Worm (Caenorhabditis elegans) whole organism, late embryonic: Measurements from ENCODE around the gene nspg-1.
"Not testable (repeated sequence)": the region's sequence is repeated elsewhere in the genome, so short reads cannot be mapped to it uniquely, and the experiment has no call there.

Experiments
- F13H6.1 ChIP-seq: sonication (generic microtip); optimal IDR thresholded peaks from 2 replicates; lab custom pipeline; 2016; ENCODE audit warnings: missing genetic modification characterization, missing compliant biosample characterization
- K09A11.1 ChIP-seq: sonication (generic microtip); optimal IDR thresholded peaks from 2 replicates; lab custom pipeline; 2017; ENCODE audit warnings: antibody characterized with exemption, mild to moderate bottlenecking, missing genetic modification characterization, missing compliant biosample characterization; ENCODE audit not compliant: insufficient read depth
- Y22D7AL.16 ChIP-seq: sonication (generic microtip); optimal IDR thresholded peaks from 2 replicates; lab custom pipeline; 2016; ENCODE audit warnings: missing genetic modification characterization, missing compliant biosample characterization
- ceh-18 ChIP-seq: sonication (generic microtip); optimal IDR thresholded peaks from 2 replicates; lab custom pipeline; 2016; ENCODE audit warnings: missing genetic modification characterization, missing compliant biosample characterization
- ceh-19 ChIP-seq: fragments of 200-800 bp; sonication (Bioruptor generic); optimal IDR thresholded peaks from 2 replicates; lab custom pipeline; 2018; ENCODE audit warnings: mild to moderate bottlenecking, missing genetic modification characterization, missing compliant biosample characterization
- ceh-2 ChIP-seq: sonication (generic microtip); optimal IDR thresholded peaks from 2 replicates; lab custom pipeline; 2016; ENCODE audit warnings: missing genotype, missing genetic modification characterization, missing compliant biosample characterization
- ceh-31 ChIP-seq: sonication (generic microtip); optimal IDR thresholded peaks from 2 replicates; lab custom pipeline; 2016; ENCODE audit warnings: missing genetic modification characterization, missing compliant biosample characterization
- elt-2 ChIP-seq: sonication (generic microtip); optimal IDR thresholded peaks from 2 replicates; lab custom pipeline; 2016; ENCODE audit warnings: missing genetic modification reagents, missing genetic modification characterization, missing compliant biosample characterization
- elt-4 ChIP-seq: sonication (generic microtip); optimal IDR thresholded peaks from 2 replicates; lab custom pipeline; 2016; ENCODE audit warnings: missing genetic modification characterization, missing compliant biosample characterization
- eyg-1 ChIP-seq: sonication (generic microtip); optimal IDR thresholded peaks from 2 replicates; lab custom pipeline; 2016; ENCODE audit warnings: missing genotype, missing genetic modification characterization, missing compliant biosample characterization
- fax-1 ChIP-seq: sonication (generic microtip); optimal IDR thresholded peaks from 2 replicates; lab custom pipeline; 2016; ENCODE audit warnings: missing genotype, missing genetic modification characterization, missing compliant biosample characterization
- fkh-10 ChIP-seq: fragments of 150-350 bp; optimal IDR thresholded peaks from 2 replicates; lab custom pipeline; 2014; ENCODE audit warnings: missing biosample characterization, missing genetic modification reagents, missing genetic modification characterization
- fkh-6 ChIP-seq: sonication (generic microtip); optimal IDR thresholded peaks from 2 replicates; lab custom pipeline; 2016; ENCODE audit warnings: missing genetic modification characterization, missing compliant biosample characterization
- gmeb-2 ChIP-seq: sonication (generic microtip); optimal IDR thresholded peaks from 2 replicates; lab custom pipeline; 2016; ENCODE audit warnings: missing genetic modification characterization, inconsistent platforms, missing compliant biosample characterization
- hlh-13 ChIP-seq: fragments of 200-800 bp; sonication (Bioruptor generic); optimal IDR thresholded peaks from 2 replicates; lab custom pipeline; 2018; ENCODE audit warnings: mild to moderate bottlenecking, missing genetic modification characterization, missing compliant biosample characterization
- hlh-15 ChIP-seq: sonication (generic microtip); optimal IDR thresholded peaks from 2 replicates; lab custom pipeline; 2016; ENCODE audit warnings: missing genetic modification characterization, missing compliant biosample characterization
- hlh-8 ChIP-seq: sonication (generic microtip); optimal IDR thresholded peaks from 2 replicates; lab custom pipeline; 2016; ENCODE audit warnings: missing genotype, missing genetic modification characterization, missing compliant biosample characterization
- madf-2 ChIP-seq: sonication (generic microtip); optimal IDR thresholded peaks from 2 replicates; lab custom pipeline; 2017; ENCODE audit warnings: missing genetic modification characterization, missing compliant biosample characterization
- nhr-11 ChIP-seq: fragments of 150-350 bp; optimal IDR thresholded peaks from 2 replicates; lab custom pipeline; 2014; ENCODE audit warnings: missing biosample characterization, missing genetic modification characterization
- odd-2 ChIP-seq: sonication (generic microtip); optimal IDR thresholded peaks from 2 replicates; lab custom pipeline; 2017; ENCODE audit warnings: antibody characterized with exemption, mild to moderate bottlenecking, missing genetic modification characterization, missing compliant biosample characterization
- pat-9 ChIP-seq: fragments of 200-800 bp; sonication (Bioruptor generic); optimal IDR thresholded peaks from 2 replicates; lab custom pipeline; 2018; ENCODE audit warnings: mild to moderate bottlenecking, missing genetic modification characterization, moderate library complexity, missing compliant biosample characterization
- pha-2 ChIP-seq: sonication (generic microtip); optimal IDR thresholded peaks from 2 replicates; lab custom pipeline; 2017; ENCODE audit warnings: mild to moderate bottlenecking, missing genetic modification characterization, missing compliant biosample characterization
- pha-4 ChIP-seq: fragments of 150-350 bp; optimal IDR thresholded peaks from 2 replicates; lab custom pipeline; 2018; ENCODE audit warnings: missing biosample characterization, missing genetic modification reagents, missing genetic modification characterization
- pros-1 ChIP-seq: fragments of 150-350 bp; optimal IDR thresholded peaks from 2 replicates; lab custom pipeline; 2014; ENCODE audit warnings: missing biosample characterization, missing genetic modification reagents, missing genetic modification characterization
- sdc-2 ChIP-seq: sonication (generic microtip); optimal IDR thresholded peaks from 2 replicates; lab custom pipeline; 2016; ENCODE audit warnings: missing genotype, missing genetic modification characterization, missing compliant biosample characterization
- sox-2 ChIP-seq: fragments of 200-800 bp; sonication (Bioruptor generic); IDR thresholded peaks from 2 replicates; pipeline ENCODE4 v1.3.6; 2022; ENCODE audit warnings: missing genetic modification reagents, missing genetic modification characterization, missing compliant biosample characterization
- sox-4 ChIP-seq: sonication (generic microtip); optimal IDR thresholded peaks from 2 replicates; lab custom pipeline; 2017; ENCODE audit warnings: mild to moderate bottlenecking, missing genetic modification characterization, inconsistent platforms, missing compliant biosample characterization
- syd-9 ChIP-seq: sonication (generic microtip); optimal IDR thresholded peaks from 2 replicates; lab custom pipeline; 2016; ENCODE audit warnings: mild to moderate bottlenecking, missing genetic modification characterization, moderate library complexity, missing compliant biosample characterization
- ttx-3 ChIP-seq: sonication (generic microtip); optimal IDR thresholded peaks from 2 replicates; lab custom pipeline; 2016; ENCODE audit warnings: missing genetic modification reagents, missing genetic modification characterization, missing compliant biosample characterization
- unc-3 ChIP-seq, 2 experiments: fragments of 200-800 bp in 1 of 2; sonication (Bioruptor generic) in 1 of 2; sonication (generic microtip) in 1 of 2; conservative IDR thresholded peaks in 1 of 2; optimal IDR thresholded peaks in 1 of 2; 2 replicates each; pipeline versions ENCODE4 v1.3.6 to Lab custom; 2016 to 2022; ENCODE audit warnings: missing compliant biosample characterization in 2 of 2, missing genetic modification characterization in 2 of 2, missing genetic modification reagents in 1 of 2
- unc-42 ChIP-seq: sonication (generic microtip); optimal IDR thresholded peaks from 2 replicates; lab custom pipeline; 2016; ENCODE audit warnings: missing genotype, missing genetic modification characterization, missing compliant biosample characterization
- unc-55 ChIP-seq: sonication (generic microtip); optimal IDR thresholded peaks from 2 replicates; lab custom pipeline; 2017; ENCODE audit warnings: missing biosample characterization, missing genetic modification reagents, missing genetic modification characterization
- zip-5 ChIP-seq: sonication (generic microtip); optimal IDR thresholded peaks from 2 replicates; lab custom pipeline; 2016; ENCODE audit warnings: missing genetic modification characterization, missing compliant biosample characterization
- ztf-16 ChIP-seq: sonication (generic microtip); optimal IDR thresholded peaks from 2 replicates; lab custom pipeline; 2017; ENCODE audit warnings: missing genetic modification characterization, missing compliant biosample characterization

The nspg-1 gene

ce11 chrV:12869948-12870347 is 2.1 kb upstream of the nspg-1 start, which contains the start of gene T07F10.3 (continued):
- TF ChIP-seq pros-1 (tag; lab: Kevin White, UChicago), result no peak
- peak; percentile 15 for TF ChIP-seq hlh-13 (GFP tag; lab: Kevin White, UChicago)
- peak; percentile 84 for TF ChIP-seq fax-1
- TF ChIP-seq odd-2, result no peak
- peak; percentile 55 for TF ChIP-seq sdc-2 (tag; lab: Kevin White, UChicago)
- TF ChIP-seq fkh-10 (GFP tag; lab: Kevin White, UChicago), result no peak
- TF ChIP-seq unc-42 (tag; lab: Kevin White, UChicago), result peak; percentile 37
- peak; percentile 63 for TF ChIP-seq fkh-6
- peak; percentile 84 for TF ChIP-seq hlh-8 (tag; lab: Kevin White, UChicago)
- TF ChIP-seq elt-2 (tag; lab: Kevin White, UChicago), result peak; percentile 63
- TF ChIP-seq F13H6.1 (tag; lab: Kevin White, UChicago), result peak; percentile 86
- peak; percentile 54 for TF ChIP-seq madf-2
- TF ChIP-seq hlh-15, result peak; percentile 35
- TF ChIP-seq ceh-18 (tag; lab: Kevin White, UChicago), result peak; percentile 38
- TF ChIP-seq unc-3 (GFP tag; conservative IDR thresholded peaks at IDR 0.05; lab: Robert Waterston, UW), result peak; percentile 33; the same call in 1 of the 2 replicates
- no peak for TF ChIP-seq unc-3 (tag; optimal IDR thresholded peaks at IDR 0.05; lab: Kevin White, UChicago)

- TF ChIP-seq unc-3 (GFP tag; conservative IDR thresholded peaks at IDR 0.05; lab: Robert Waterston, UW); unc-3 (tag; optimal IDR thresholded peaks at IDR 0.05; lab: Kevin White, UChicago); gmeb-2 (tag; lab: Kevin White, UChicago); zip-5 (tag; lab: Kevin White, UChicago): not testable (repeated sequence)
Observed at ce11 chrV:12865615-12866014, 2.3 kb downstream of the nspg-1 start, which contains the start of gene T07F10.5. TSS of gene T07F10.5 (plus strand) at chrV:12865915.

- TF ChIP-seq F13H6.1 (tag; lab: Kevin White, UChicago), result no peak
- TF ChIP-seq gmeb-2 (tag; lab: Kevin White, UChicago), result no peak
- TF ChIP-seq madf-2, result no peak
- TF ChIP-seq ztf-16 (tag; lab: Kevin White, UChicago), result no peak
- no peak for TF ChIP-seq pha-2 (tag; lab: Kevin White, UChicago)
- TF ChIP-seq eyg-1 (tag; lab: Kevin White, UChicago), result no peak
- no peak for TF ChIP-seq ceh-2 (tag; lab: Kevin White, UChicago)
- no peak for TF ChIP-seq hlh-15
- TF ChIP-seq ceh-18 (tag; lab: Kevin White, UChicago), result no peak
- no peak for TF ChIP-seq Y22D7AL.16 (tag; lab: Kevin White, UChicago)
- TF ChIP-seq pha-4 (tag; lab: Kevin White, UChicago), result no peak
- no peak for TF ChIP-seq ttx-3 (tag; lab: Kevin White, UChicago)
- TF ChIP-seq fkh-10 (GFP tag; lab: Kevin White, UChicago), result no peak
- TF ChIP-seq sox-4 (tag; lab: Kevin White, UChicago), result no peak
- no peak for TF ChIP-seq nhr-11 (tag; lab: Kevin White, UChicago)
- TF ChIP-seq ceh-31 (tag; lab: Kevin White, UChicago), result no peak
- no peak for TF ChIP-seq syd-9 (tag; lab: Kevin White, UChicago)
- no peak for TF ChIP-seq ceh-19 (GFP tag; lab: Kevin White, UChicago)
Observed at ce11 chrV:12859144-12859543, 8.8 kb downstream of the nspg-1 start, which contains the start of gene anp-1. TSS of gene anp-1 (plus strand) at chrV:12859444.

- TF ChIP-seq elt-2 (tag; lab: Kevin White, UChicago) (peak; percentile 53), pat-9 (tag; lab: Kevin White, UChicago) (no peak), ztf-16 (tag; lab: Kevin White, UChicago) (no peak), K09A11.1 (tag; lab: Kevin White, UChicago) (no peak), unc-55 (no peak), fax-1 (no peak), elt-4 (tag; lab: Kevin White, UChicago) (no peak), sox-2 (GFP tag; lab: Robert Waterston, UW) (no peak)
Observed at ce11 chrV:12854766-12855165, 13.1 kb downstream of the nspg-1 start, which contains the start of gene C44H9.7. TSS of gene C44H9.7 (minus strand) at chrV:12854866.
